Worm (Caenorhabditis elegans): ENCODE data around the gene dsl-7.

ce11 chrV:12964076-12964475, 28.9 kb upstream of the dsl-7 start, which contains the start of gene srd-35:
- TF ChIP-seq ceh-82 (tag; optimal IDR thresholded peaks at IDR 0.05) = no peak
- TF ChIP-seq fos-1 (tag; optimal IDR thresholded peaks at IDR 0.05) = no peak
- no peak for TF ChIP-seq R02D3.7 (tag; optimal IDR thresholded peaks at IDR 0.05)
- TF ChIP-seq aly-2 (tag; optimal IDR thresholded peaks at IDR 0.05) = no peak
- no peak for TF ChIP-seq skn-1 (tag; optimal IDR thresholded peaks at IDR 0.05)
- no peak for TF ChIP-seq unc-62 (GFP tag; optimal IDR thresholded peaks at IDR 0.05)
- no peak for TF ChIP-seq nhr-237 (tag; optimal IDR thresholded peaks at IDR 0.05)
- no peak for TF ChIP-seq nhr-28 (tag; optimal IDR thresholded peaks at IDR 0.05)
- no peak for TF ChIP-seq nhr-77 (tag; optimal IDR thresholded peaks at IDR 0.05)
- TF ChIP-seq nhr-76 (tag; optimal IDR thresholded peaks at IDR 0.05) = no peak
